Worm (Caenorhabditis elegans) whole organism, early embryonic: ENCODE data around the gene C23H3.5.

Source experiments
- B0310.2 ChIP-seq: sonication (generic microtip); optimal IDR thresholded peaks from 2 replicates; lab custom pipeline; 2016; ENCODE audit warnings: mild to moderate bottlenecking, missing genetic modification characterization, missing compliant biosample characterization
- F13C5.2 ChIP-seq: sonication (generic microtip); optimal IDR thresholded peaks from 2 replicates; lab custom pipeline; 2017; ENCODE audit warnings: mild to moderate bottlenecking, missing genetic modification characterization, inconsistent platforms, missing compliant biosample characterization
- ama-1 ChIP-seq: fragments of 150-350 bp; optimal IDR thresholded peaks from 2 replicates; lab custom pipeline; 2014
- ceh-36 ChIP-seq: sonication (generic microtip); optimal IDR thresholded peaks from 2 replicates; lab custom pipeline; 2016; ENCODE audit warnings: missing genetic modification characterization, inconsistent platforms, missing compliant biosample characterization
- flt-1 ChIP-seq: fragments of 200-800 bp; sonication (Bioruptor generic); IDR thresholded peaks from 2 replicates; pipeline ENCODE4 v1.3.6; 2022; ENCODE audit warnings: missing genetic modification characterization, missing compliant biosample characterization
- hmg-4 ChIP-seq: fragments of 200-800 bp; sonication (Bioruptor generic); optimal IDR thresholded peaks from 2 replicates; lab custom pipeline; 2018; ENCODE audit warnings: mild to moderate bottlenecking, missing genetic modification characterization, missing compliant biosample characterization
- hnd-1 ChIP-seq: sonication (generic microtip); optimal IDR thresholded peaks from 2 replicates; lab custom pipeline; 2016; ENCODE audit warnings: missing genetic modification characterization, missing compliant biosample characterization

DNA sequence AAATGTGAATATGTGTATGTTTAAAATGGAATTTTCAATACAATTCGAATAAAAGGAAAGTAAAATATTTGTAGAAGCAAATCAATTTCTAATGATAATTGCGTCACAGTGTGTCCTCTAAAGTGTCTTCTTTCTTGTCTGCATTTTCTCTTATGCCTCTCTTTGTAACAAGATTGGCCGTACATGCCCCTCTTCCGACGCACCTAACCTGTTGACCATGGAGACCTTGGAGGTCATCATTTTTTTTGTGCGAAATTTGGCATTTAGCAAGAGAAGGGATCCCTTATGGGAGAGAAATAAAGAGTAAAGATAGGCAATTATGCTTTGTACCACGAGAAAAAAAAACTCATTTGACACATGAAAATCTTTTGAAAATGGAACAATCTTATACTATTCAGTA lies 19.1 kb upstream of the C23H3.5 start, which contains the start of gene F23F1.4:
- TF ChIP-seq hnd-1 (tag; lab: Kevin White, UChicago) (no peak), hmg-4 (GFP tag; lab: Kevin White, UChicago) (no peak), ama-1 (no peak), flt-1 (no peak), ceh-36 (no peak), F13C5.2 (tag; lab: Kevin White, UChicago) (no peak), B0310.2 (tag; lab: Kevin White, UChicago) (no peak)
